Worm (Caenorhabditis elegans): ENCODE results near the gene F42A9.3.

DNA sequence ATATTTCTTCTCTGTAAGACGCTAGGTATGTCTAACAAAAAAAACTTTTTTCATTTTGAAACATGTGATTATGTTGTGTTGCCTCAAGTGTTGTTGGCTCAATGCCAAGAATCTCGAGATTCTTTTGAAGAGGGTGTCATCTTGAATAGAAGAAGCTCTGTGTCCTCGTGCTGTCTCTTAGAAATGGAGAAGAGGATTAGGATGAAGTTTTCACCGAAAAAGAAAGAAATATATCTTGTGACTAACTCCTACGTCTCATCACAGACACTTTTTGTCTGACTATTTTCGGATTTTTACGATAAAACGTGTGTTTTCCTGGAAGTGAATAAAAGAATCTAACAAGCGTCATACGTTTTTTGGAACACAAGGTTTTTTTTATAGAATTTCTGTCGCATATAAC lies 29.5 kb upstream of the F42A9.3 start:
- TF ChIP-seq ztf-23 (GFP tag; IDR thresholded peaks at IDR 0.05) (no peak), klf-2 (GFP tag; conservative IDR thresholded peaks at IDR 0.05) (no peak), tab-1 (GFP tag; IDR thresholded peaks at IDR 0.05) (no peak), flt-1 (GFP tag; IDR thresholded peaks at IDR 0.05) (no peak), ref-1 (GFP tag; conservative IDR thresholded peaks at IDR 0.05) (no peak), T22C8.4 (GFP tag; IDR thresholded peaks at IDR 0.05) (no peak), ztf-29 (GFP tag; IDR thresholded peaks at IDR 0.05) (no peak), cog-1 (tag; optimal IDR thresholded peaks at IDR 0.05) (no peak), med-1 (GFP tag; optimal IDR thresholded peaks at IDR 0.05; ENCODE audit: insufficient read depth) (no peak)
